Fruit fly (Drosophila melanogaster) whole organism: ENCODE measurements around the gene Tep1.

Source experiments
- CG8478 ChIP-seq: fragments of >200 bp; optimal IDR thresholded peaks from 2 replicates; lab custom pipeline; 2018; ENCODE audit warnings: inconsistent platforms
- Dll ChIP-seq: fragments of >200 bp; optimal IDR thresholded peaks from 2 replicates; lab custom pipeline; 2017
- pan ChIP-seq: fragments of >200 bp; optimal IDR thresholded peaks from 2 replicates; lab custom pipeline; 2017
- psq ChIP-seq: fragments of >200 bp; optimal IDR thresholded peaks from 2 replicates; lab custom pipeline; 2017
- usp ChIP-seq: fragments of >200 bp; optimal IDR thresholded peaks from 2 replicates; lab custom pipeline; 2017; ENCODE audit warnings: missing biosample characterization, missing genetic modification characterization, mixed read lengths

DNA sequence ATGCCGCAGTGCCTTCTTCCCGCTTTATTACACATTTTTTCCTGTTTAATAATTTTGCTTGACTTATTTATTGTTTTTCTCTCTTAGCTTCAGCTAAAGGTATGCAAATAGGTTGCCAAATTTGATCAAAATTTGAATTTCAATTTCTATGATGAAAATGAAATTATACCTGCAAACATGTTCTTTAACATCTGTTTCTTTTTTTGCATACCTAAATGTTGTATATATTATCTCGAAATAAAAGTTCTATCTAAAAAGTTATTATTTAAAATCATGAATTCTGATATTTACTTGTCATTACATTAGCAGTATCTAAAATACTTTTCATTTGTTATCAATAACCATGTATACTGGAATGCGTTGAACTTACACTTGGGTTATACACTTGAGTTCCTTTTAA is 1.5 kb upstream of the Tep1 start, which contains the start of gene CG31735:
- TF ChIP-seq pan (no peak), usp (GFP tag; lab: Kevin White, UChicago) (no peak), CG8478 (no peak), psq (lab: Kevin White, UChicago) (no peak), Dll (lab: Kevin White, UChicago) (no peak)
